Worm (Caenorhabditis elegans) whole organism, L1 larva: ENCODE measurements around the gene F44B9.5.

Experiments
- C04F5.9 ChIP-seq: sonication (generic microtip); optimal IDR thresholded peaks from 2 replicates; lab custom pipeline; 2016; ENCODE audit warnings: missing genetic modification characterization, missing compliant biosample characterization
- C16A3.4 ChIP-seq: fragments of 150-350 bp; optimal IDR thresholded peaks from 2 replicates; lab custom pipeline; 2014; ENCODE audit warnings: missing biosample characterization, missing genetic modification characterization
- C34B4.2 ChIP-seq: sonication (generic microtip); optimal IDR thresholded peaks from 2 replicates; lab custom pipeline; 2017; ENCODE audit warnings: mild to moderate bottlenecking, missing genetic modification characterization, missing compliant biosample characterization
- F16B12.6 ChIP-seq: fragments of 150-350 bp; optimal IDR thresholded peaks from 2 replicates; lab custom pipeline; 2014; ENCODE audit warnings: missing biosample characterization, missing genetic modification characterization
- aha-1 ChIP-seq: fragments of 150-350 bp; optimal IDR thresholded peaks from 2 replicates; lab custom pipeline; 2014; ENCODE audit warnings: missing biosample characterization, missing genetic modification characterization
- alr-1 ChIP-seq: fragments of 200-800 bp; sonication (Bioruptor generic); optimal IDR thresholded peaks from 2 replicates; lab custom pipeline; 2018; ENCODE audit warnings: borderline replicate concordance, mild to moderate bottlenecking, missing genetic modification characterization, missing compliant biosample characterization
- aly-2 ChIP-seq: fragments of 150-350 bp; optimal IDR thresholded peaks from 2 replicates; lab custom pipeline; 2014; ENCODE audit warnings: missing biosample characterization, missing genetic modification characterization
- ama-1 ChIP-seq: fragments of 150-350 bp; optimal IDR thresholded peaks from 2 replicates; lab custom pipeline; 2014
- ceh-63 ChIP-seq: fragments of 200-800 bp; sonication (Bioruptor generic); optimal IDR thresholded peaks from 2 replicates; lab custom pipeline; 2018; ENCODE audit warnings: mild to moderate bottlenecking, missing genetic modification characterization, missing compliant biosample characterization
- ceh-8 ChIP-seq: fragments of 200-800 bp; sonication (Bioruptor generic); optimal IDR thresholded peaks from 2 replicates; lab custom pipeline; 2018; ENCODE audit warnings: mild to moderate bottlenecking, missing genetic modification characterization, moderate library complexity, missing compliant biosample characterization
- ceh-82 ChIP-seq, 3 experiments: fragments of 150-350 bp in 1 of 3; sonication (generic microtip) in 2 of 3; optimal IDR thresholded peaks; 2 replicates each; lab custom pipeline; 2014 to 2017; ENCODE audit warnings: missing biosample characterization in 3 of 3, missing genetic modification characterization in 3 of 3
- dpl-1 ChIP-seq, 3 experiments: fragments of 150-350 bp in 2 of 3; sonication (generic microtip) in 1 of 3; optimal IDR thresholded peaks; 2 replicates each; lab custom pipeline; 2014 to 2017; ENCODE audit warnings: missing biosample characterization in 3 of 3, missing genetic modification characterization in 3 of 3, missing genetic modification reagents in 3 of 3
- dsc-1 ChIP-seq: sonication (generic microtip); optimal IDR thresholded peaks from 2 replicates; lab custom pipeline; 2016; ENCODE audit warnings: mild to moderate bottlenecking, missing genetic modification characterization, missing compliant biosample characterization
- efl-3 ChIP-seq: fragments of 200-800 bp; sonication (Bioruptor generic); optimal IDR thresholded peaks from 2 replicates; lab custom pipeline; 2018; ENCODE audit warnings: mild to moderate bottlenecking, missing genetic modification characterization, missing compliant biosample characterization
- egl-13 ChIP-seq: sonication (generic microtip); optimal IDR thresholded peaks from 2 replicates; lab custom pipeline; 2016; ENCODE audit warnings: missing genotype, missing genetic modification reagents, missing genetic modification characterization, missing compliant biosample characterization
- egl-27 ChIP-seq, 2 experiments: fragments of 150-350 bp in 1 of 2; sonication (generic microtip); optimal IDR thresholded peaks; 3 replicates each; lab custom pipeline; 2017 to 2018; ENCODE audit warnings: missing biosample characterization in 2 of 2, missing genetic modification characterization in 2 of 2, missing genetic modification reagents in 2 of 2
- elt-2 ChIP-seq: sonication (generic microtip); optimal IDR thresholded peaks from 2 replicates; lab custom pipeline; 2016; ENCODE audit warnings: missing genetic modification characterization, mild to moderate bottlenecking, inconsistent platforms, missing compliant biosample characterization, missing genetic modification reagents
- ets-5 ChIP-seq: fragments of 200-800 bp; sonication (Bioruptor generic); IDR thresholded peaks from 2 replicates; pipeline ENCODE4 v1.3.6; 2022; ENCODE audit warnings: missing genetic modification characterization, missing compliant biosample characterization
- fkh-4 ChIP-seq: sonication (generic microtip); optimal IDR thresholded peaks from 2 replicates; lab custom pipeline; 2016; ENCODE audit warnings: missing compliant biosample characterization, missing genetic modification characterization, borderline replicate concordance
- fkh-8 ChIP-seq: sonication (generic microtip); optimal IDR thresholded peaks from 2 replicates; lab custom pipeline; 2016; ENCODE audit warnings: mild to moderate bottlenecking, missing genetic modification characterization, missing compliant biosample characterization
- hpl-2 ChIP-seq: fragments of 150-350 bp; optimal IDR thresholded peaks from 2 replicates; lab custom pipeline; 2014; ENCODE audit warnings: missing biosample characterization, missing genetic modification reagents, missing genetic modification characterization
- irx-1 ChIP-seq: sonication (generic microtip); optimal IDR thresholded peaks from 2 replicates; lab custom pipeline; 2016; ENCODE audit warnings: missing genetic modification characterization, missing compliant biosample characterization
- isw-1 ChIP-seq: fragments of 200-800 bp; sonication (Bioruptor generic); IDR thresholded peaks from 2 replicates; pipeline ENCODE4 v1.3.6; 2022; ENCODE audit warnings: missing genetic modification characterization, missing compliant biosample characterization
- lin-14 ChIP-seq: fragments of 200-800 bp; sonication (Bioruptor generic); optimal IDR thresholded peaks from 2 replicates; lab custom pipeline; 2018; ENCODE audit warnings: mild to moderate bottlenecking, missing genetic modification characterization, moderate library complexity, missing compliant biosample characterization
- lin-39 ChIP-seq: fragments of 150-350 bp; optimal IDR thresholded peaks from 2 replicates; lab custom pipeline; 2014; ENCODE audit warnings: missing biosample characterization, missing genetic modification reagents, missing genetic modification characterization
- lsy-2 ChIP-seq, 2 experiments: fragments of 150-350 bp; optimal IDR thresholded peaks; 2 replicates each; lab custom pipeline; 2014; ENCODE audit warnings: missing biosample characterization in 2 of 2, missing genetic modification characterization in 2 of 2
- mab-9 ChIP-seq: fragments of 200-800 bp; sonication (Bioruptor generic); IDR thresholded peaks from 2 replicates; pipeline ENCODE4 v1.3.6; 2022; ENCODE audit warnings: missing genetic modification reagents, missing genetic modification characterization, missing compliant biosample characterization
- mef-2 ChIP-seq: fragments of 150-350 bp; optimal IDR thresholded peaks from 2 replicates; lab custom pipeline; 2014; ENCODE audit warnings: missing biosample characterization, missing genetic modification characterization
- mep-1 ChIP-seq: fragments of 150-350 bp; optimal IDR thresholded peaks from 2 replicates; lab custom pipeline; 2014; ENCODE audit warnings: missing biosample characterization, missing genetic modification characterization
- nhr-11 ChIP-seq: fragments of 150-350 bp; optimal IDR thresholded peaks from 2 replicates; lab custom pipeline; 2014; ENCODE audit warnings: missing biosample characterization, missing genetic modification characterization
- nhr-19 ChIP-seq: fragments of 200-800 bp; sonication (Bioruptor generic); conservative IDR thresholded peaks from 2 replicates; pipeline ENCODE4 v1.3.6; 2022; ENCODE audit warnings: missing genetic modification characterization, missing compliant biosample characterization
- nhr-20 ChIP-seq: sonication (generic microtip); optimal IDR thresholded peaks from 2 replicates; lab custom pipeline; 2016; ENCODE audit warnings: mild to moderate bottlenecking, missing genetic modification characterization, missing compliant biosample characterization
- nhr-77 ChIP-seq: fragments of 150-350 bp; optimal IDR thresholded peaks from 2 replicates; lab custom pipeline; 2014; ENCODE audit warnings: missing biosample characterization, missing genetic modification characterization
- nhr-84 ChIP-seq: sonication (generic microtip); optimal IDR thresholded peaks from 2 replicates; lab custom pipeline; 2017; ENCODE audit warnings: missing biosample characterization, missing genetic modification characterization
- nhr-85 ChIP-seq: sonication (generic microtip); peaks from one replicate; lab custom pipeline; 2016; ENCODE audit warnings: missing genetic modification characterization, inconsistent platforms, missing compliant biosample characterization
- pag-3 ChIP-seq: sonication (generic microtip); optimal IDR thresholded peaks from 2 replicates; lab custom pipeline; 2017; ENCODE audit warnings: missing genetic modification characterization, mild to moderate bottlenecking, missing compliant biosample characterization, antibody characterized with exemption, borderline replicate concordance; ENCODE audit not compliant: insufficient read depth
- pqm-1 ChIP-seq: sonication (generic microtip); optimal IDR thresholded peaks from 3 replicates; lab custom pipeline; 2017; ENCODE audit warnings: missing biosample characterization, missing genetic modification characterization
- rnt-1 ChIP-seq: sonication (generic microtip); optimal IDR thresholded peaks from 2 replicates; lab custom pipeline; 2016; ENCODE audit warnings: mild to moderate bottlenecking, missing genetic modification characterization, moderate library complexity, missing compliant biosample characterization
- skn-1 ChIP-seq: fragments of 150-350 bp; optimal IDR thresholded peaks from 2 replicates; lab custom pipeline; 2014; ENCODE audit warnings: missing biosample characterization, missing genetic modification characterization
- snpc-4 ChIP-seq: fragments of 150-350 bp; optimal IDR thresholded peaks from 2 replicates; lab custom pipeline; 2014; ENCODE audit warnings: missing biosample characterization, missing genetic modification characterization
- sptf-1 ChIP-seq: fragments of 150-350 bp; optimal IDR thresholded peaks from 2 replicates; lab custom pipeline; 2014; ENCODE audit warnings: missing biosample characterization, missing genetic modification characterization
- swsn-7 ChIP-seq: sonication (generic microtip); optimal IDR thresholded peaks from 2 replicates; lab custom pipeline; 2016; ENCODE audit warnings: missing genetic modification characterization, missing compliant biosample characterization
- tlp-1 ChIP-seq: fragments of 150-350 bp; optimal IDR thresholded peaks from 2 replicates; lab custom pipeline; 2014; ENCODE audit warnings: missing biosample characterization, missing genetic modification characterization
- unc-130 ChIP-seq: fragments of 150-350 bp; optimal IDR thresholded peaks from 2 replicates; lab custom pipeline; 2017; ENCODE audit warnings: missing biosample characterization, missing genetic modification characterization, inconsistent platforms
- unc-98 ChIP-seq: fragments of 200-800 bp; sonication (Bioruptor generic); IDR thresholded peaks from 2 replicates; pipeline ENCODE4 v1.3.6; 2022; ENCODE audit warnings: missing genetic modification characterization, missing compliant biosample characterization
- xbp-1 ChIP-seq: sonication (generic microtip); optimal IDR thresholded peaks from 2 replicates; lab custom pipeline; 2016; ENCODE audit warnings: missing genetic modification characterization, missing compliant biosample characterization
- zag-1 ChIP-seq: fragments of 150-350 bp; optimal IDR thresholded peaks from 2 replicates; lab custom pipeline; 2014; ENCODE audit warnings: missing biosample characterization, missing genetic modification characterization
- ztf-11 ChIP-seq, 2 experiments: sonication (generic microtip); optimal IDR thresholded peaks; 2 replicates each; lab custom pipeline; 2016 to 2017; ENCODE audit warnings: missing genetic modification characterization in 2 of 2, missing biosample characterization in 1 of 2, missing compliant biosample characterization in 1 of 2

Gene F44B9.5

DNA sequence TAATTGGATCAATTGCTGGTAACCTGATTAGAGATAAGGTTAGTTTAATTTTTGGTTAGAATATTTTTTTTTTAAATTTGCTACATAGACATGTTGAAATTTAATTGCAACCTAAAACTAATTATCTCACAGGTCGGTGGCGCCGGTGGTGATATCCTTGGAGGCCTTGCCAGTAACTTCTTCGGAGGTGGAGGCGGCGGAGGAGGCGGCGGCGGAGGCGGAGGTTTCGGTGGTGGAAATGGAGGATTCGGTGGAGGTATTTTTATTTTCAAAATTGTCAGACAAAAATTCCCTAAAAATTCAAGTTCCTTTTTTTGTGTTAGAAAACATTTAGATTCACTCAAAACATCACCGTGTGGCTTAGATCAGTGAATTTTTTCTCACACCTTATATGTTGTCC lies 35.1 kb downstream of the F44B9.5 start:
- no peak for TF ChIP-seq C34B4.2 (tag; lab: Kevin White, UChicago)
- no peak for TF ChIP-seq lsy-2 (tag; optimal IDR thresholded peaks at IDR 0.05; lab: Kevin White, UChicago)
- no peak for TF ChIP-seq ceh-8 (GFP tag; lab: Kevin White, UChicago)
- TF ChIP-seq elt-2 (tag; lab: Kevin White, UChicago) = no peak
- no peak for TF ChIP-seq fkh-4
- TF ChIP-seq skn-1 (tag; lab: Kevin White, UChicago) = no peak
- no peak for TF ChIP-seq dsc-1 (tag; lab: Kevin White, UChicago)
- TF ChIP-seq lin-39 (tag; lab: Kevin White, UChicago) = no peak
- TF ChIP-seq ceh-63 (GFP tag; lab: Kevin White, UChicago) = no peak
- TF ChIP-seq F16B12.6 (tag; lab: Kevin White, UChicago) = no peak
- TF ChIP-seq aha-1 (tag; lab: Kevin White, UChicago) = no peak
- TF ChIP-seq swsn-7 = no peak
- no peak for TF ChIP-seq rnt-1 (tag; lab: Kevin White, UChicago)

DNA sequence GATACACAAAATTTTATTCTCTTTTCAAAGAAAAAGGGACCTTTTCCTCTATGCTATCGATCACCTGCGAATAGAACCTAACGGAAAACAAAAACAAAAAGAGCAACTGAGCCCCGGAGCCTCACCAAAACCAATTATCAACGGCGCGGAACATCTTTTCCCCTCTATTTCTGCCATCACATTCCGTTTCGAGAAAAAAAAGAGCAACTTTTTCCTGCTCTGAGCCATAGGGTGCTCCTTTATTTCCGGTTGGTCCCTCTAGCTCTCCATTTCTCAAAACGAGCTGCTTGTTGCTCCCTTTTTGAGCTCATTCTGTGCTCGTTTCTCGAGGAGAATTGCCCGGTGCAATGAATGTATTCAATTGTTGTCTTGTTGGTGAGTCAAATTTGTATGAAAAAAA lies 36.7 kb downstream of the F44B9.5 start, which contains the start of gene clp-1:
Gene clp-1 (plus strand): TSS at position 301 of the 400 bp plus-strand sequence.
- TF ChIP-seq irx-1 (no peak), nhr-85 (tag; lab: Kevin White, UChicago) (peak; percentile 11), ztf-11 (tag; optimal IDR thresholded peaks at IDR 0.05; lab: Kevin White, UChicago) (no peak), lin-14 (GFP tag; lab: Kevin White, UChicago) (peak; percentile 44), alr-1 (tag; lab: Kevin White, UChicago) (no peak), dsc-1 (tag; lab: Kevin White, UChicago) (no peak)
- TF ChIP-seq, all 84 proteins: peak for 2

ce11 chrIII:7978723-7979122 lies 37.6 kb downstream of the F44B9.5 start:
- TF ChIP-seq mef-2 = no peak
- no peak for TF ChIP-seq ama-1
- TF ChIP-seq nhr-85 (tag; lab: Kevin White, UChicago) = peak; percentile 90
- no peak for TF ChIP-seq alr-1 (tag; lab: Kevin White, UChicago)
- peak; percentile 68 for TF ChIP-seq nhr-19
- no peak for TF ChIP-seq ceh-63 (GFP tag; lab: Kevin White, UChicago)
- TF ChIP-seq sptf-1 (tag; lab: Kevin White, UChicago) = no peak
- no peak for TF ChIP-seq mab-9 (GFP tag; lab: Robert Waterston, UW)
- peak; percentile 5 for TF ChIP-seq elt-2 (tag; lab: Kevin White, UChicago)
- TF ChIP-seq egl-13 = no peak
- no peak for TF ChIP-seq nhr-84 (tag; lab: Kevin White, UChicago)
- TF ChIP-seq fkh-8 (tag; lab: Kevin White, UChicago) = no peak
- TF ChIP-seq nhr-20 (tag; lab: Kevin White, UChicago) = peak; percentile 78
- no peak for TF ChIP-seq unc-98 (GFP tag; lab: Robert Waterston, UW)
- TF ChIP-seq tlp-1 (tag; lab: Kevin White, UChicago) = no peak
- peak; percentile 3 for TF ChIP-seq snpc-4
- TF ChIP-seq pag-3 (tag; lab: Kevin White, UChicago) = no peak
- no peak for TF ChIP-seq hpl-2 (GFP tag; lab: Kevin White, UChicago)
- peak; percentile 86 for TF ChIP-seq lin-14 (GFP tag; lab: Kevin White, UChicago)
- TF ChIP-seq ceh-8 (GFP tag; lab: Kevin White, UChicago) = no peak
- TF ChIP-seq C04F5.9 = no peak
- TF ChIP-seq xbp-1 (tag; lab: Kevin White, UChicago) = peak; percentile 37
- peak; percentile 58 for TF ChIP-seq mep-1 (tag; lab: Kevin White, UChicago)
- peak; percentile 3 for TF ChIP-seq unc-130
- TF ChIP-seq dpl-1 (GFP tag; optimal IDR thresholded peaks at IDR 0.05; lab: Kevin White, UChicago) = peak; percentile 20 to 46 (median 26)
- TF ChIP-seq ets-5 = no peak
- peak; percentile 57 for TF ChIP-seq rnt-1 (tag; lab: Kevin White, UChicago)
- TF ChIP-seq C16A3.4 = peak; percentile 45
- no peak for TF ChIP-seq lin-39 (tag; lab: Kevin White, UChicago)
- TF ChIP-seq zag-1 = no peak
- no peak for TF ChIP-seq pqm-1
- no peak for TF ChIP-seq nhr-11 (tag; lab: Kevin White, UChicago)
- TF ChIP-seq nhr-77 (tag; lab: Kevin White, UChicago) = peak; percentile 61
- TF ChIP-seq egl-27 (tag; optimal IDR thresholded peaks at IDR 0.05; lab: Kevin White, UChicago) = no peak
- no peak for TF ChIP-seq aha-1 (tag; lab: Kevin White, UChicago)
- TF ChIP-seq ceh-82 (tag; optimal IDR thresholded peaks at IDR 0.05; lab: Kevin White, UChicago) = peak; percentile 2 to 31 (median 5)
- TF ChIP-seq fkh-4 = no peak
- no peak for TF ChIP-seq efl-3 (GFP tag; lab: Kevin White, UChicago)
- TF ChIP-seq F16B12.6 (tag; lab: Kevin White, UChicago) = peak; percentile 40
- TF ChIP-seq isw-1 (GFP tag; lab: Robert Waterston, UW) = no peak
- no peak for TF ChIP-seq aly-2
